Worm (Caenorhabditis elegans) whole organism, L3 larva: ENCODE measurements around the gene spk-1.

Experiments
- R02D3.7 ChIP-seq: fragments of 150-350 bp; optimal IDR thresholded peaks from 2 replicates; lab custom pipeline; 2014; ENCODE audit warnings: missing biosample characterization, missing genetic modification characterization
- ZK546.5 ChIP-seq: sonication (generic microtip); optimal IDR thresholded peaks from 2 replicates; lab custom pipeline; 2017; ENCODE audit warnings: missing biosample characterization, missing genetic modification characterization
- ama-1 ChIP-seq: fragments of 150-350 bp; optimal IDR thresholded peaks from 2 replicates; lab custom pipeline; 2018
- ceh-82 ChIP-seq: fragments of 150-350 bp; optimal IDR thresholded peaks from 2 replicates; lab custom pipeline; 2014; ENCODE audit warnings: missing biosample characterization, missing genetic modification characterization
- ceh-9 ChIP-seq: sonication (generic microtip); optimal IDR thresholded peaks from 2 replicates; lab custom pipeline; 2018; ENCODE audit warnings: missing biosample characterization, missing genetic modification characterization
- fos-1 ChIP-seq: fragments of 150-350 bp; optimal IDR thresholded peaks from 2 replicates; lab custom pipeline; 2014; ENCODE audit warnings: missing biosample characterization, missing genetic modification characterization
- lin-15B ChIP-seq: fragments of 150-350 bp; optimal IDR thresholded peaks from 2 replicates; lab custom pipeline; 2014; ENCODE audit warnings: missing biosample characterization, missing genetic modification characterization
- lin-39 ChIP-seq: fragments of 150-350 bp; optimal IDR thresholded peaks from 2 replicates; lab custom pipeline; 2018; ENCODE audit warnings: missing biosample characterization, missing genetic modification reagents, missing genetic modification characterization
- mdl-1 ChIP-seq: fragments of 150-350 bp; optimal IDR thresholded peaks from 2 replicates; lab custom pipeline; 2014; ENCODE audit warnings: missing biosample characterization, missing genetic modification characterization
- nhr-12 ChIP-seq: fragments of 150-350 bp; optimal IDR thresholded peaks from 2 replicates; lab custom pipeline; 2014; ENCODE audit warnings: missing biosample characterization, missing genetic modification characterization
- nhr-23 ChIP-seq: fragments of 150-350 bp; optimal IDR thresholded peaks from 2 replicates; lab custom pipeline; 2014; ENCODE audit warnings: missing biosample characterization, missing genetic modification reagents, missing genetic modification characterization
- nhr-28 ChIP-seq: fragments of 150-350 bp; optimal IDR thresholded peaks from 2 replicates; lab custom pipeline; 2014; ENCODE audit warnings: missing biosample characterization, missing genetic modification characterization
- skn-1 ChIP-seq: fragments of 150-350 bp; optimal IDR thresholded peaks from 2 replicates; lab custom pipeline; 2014; ENCODE audit warnings: missing biosample characterization, missing genetic modification characterization

DNA sequence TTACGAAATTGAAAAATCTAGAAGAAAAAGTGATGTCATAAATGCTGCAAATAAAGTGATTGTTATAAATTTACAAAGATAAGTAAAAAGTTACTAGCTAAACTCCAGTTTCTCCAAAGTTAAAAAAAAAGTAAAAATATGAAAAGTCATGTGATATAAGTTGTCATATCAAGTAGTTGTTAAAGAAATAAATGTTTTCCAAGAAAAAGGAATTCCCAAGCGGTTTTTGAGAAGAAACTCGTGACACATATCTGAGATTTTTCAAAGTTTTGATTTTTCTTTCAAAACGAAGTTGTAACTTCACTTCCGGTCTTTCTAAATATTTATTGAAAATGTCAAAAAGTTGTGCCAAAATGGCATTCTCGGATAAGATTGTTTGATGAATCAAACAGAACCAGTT lies 44.7 kb downstream of the spk-1 start:
- TF ChIP-seq nhr-23: no peak
- no peak for TF ChIP-seq lin-39
- TF ChIP-seq ama-1 (lab: Kevin White, UChicago): no peak
- TF ChIP-seq mdl-1 (tag; lab: Kevin White, UChicago): no peak
- no peak for TF ChIP-seq skn-1
- no peak for TF ChIP-seq nhr-12 (tag; lab: Kevin White, UChicago)
- TF ChIP-seq nhr-28: no peak
- no peak for TF ChIP-seq ceh-82
- TF ChIP-seq ceh-9: no peak
- no peak for TF ChIP-seq R02D3.7 (tag; lab: Kevin White, UChicago)
- TF ChIP-seq fos-1 (tag; lab: Kevin White, UChicago): no peak
- no peak for TF ChIP-seq ZK546.5 (tag; lab: Kevin White, UChicago)
- TF ChIP-seq lin-15B: no peak
